Worm (Caenorhabditis elegans) whole organism, young adult: ENCODE data around the gene T28H10.1.

Experiments used
- B0336.3 ChIP-seq: fragments of 200-800 bp; sonication (Bioruptor generic); IDR thresholded peaks from 2 replicates; pipeline ENCODE4 v1.3.6; 2022; ENCODE audit warnings: missing genetic modification characterization, missing compliant biosample characterization
- C06A6.2 ChIP-seq: fragments of 200-800 bp; sonication (Bioruptor generic); conservative IDR thresholded peaks from 2 replicates; pipeline ENCODE4 v1.3.6; 2022; ENCODE audit warnings: missing genetic modification characterization, missing compliant biosample characterization
- F52B5.7 ChIP-seq: sonication (generic microtip); optimal IDR thresholded peaks from 2 replicates; lab custom pipeline; 2016; ENCODE audit warnings: mild to moderate bottlenecking, missing genetic modification characterization, missing compliant biosample characterization
- K11D2.4 ChIP-seq: fragments of 200-800 bp; sonication (Bioruptor generic); IDR thresholded peaks from 2 replicates; pipeline ENCODE4 v1.3.6; 2022; ENCODE audit warnings: missing genetic modification reagents, missing genetic modification characterization, missing compliant biosample characterization
- ama-1 ChIP-seq, 3 experiments: fragments of 150-350 bp in 1 of 3; sonication (generic microtip) in 2 of 3; optimal IDR thresholded peaks; 2 replicates each; lab custom pipeline; 2014 to 2018; ENCODE audit warnings: missing biosample characterization in 2 of 3, missing genetic modification characterization in 2 of 3, missing genetic modification reagents in 2 of 3
- cebp-1 ChIP-seq, 2 experiments: fragments of 200-800 bp in 1 of 2; sonication (Bioruptor generic) in 1 of 2; sonication (generic microtip) in 1 of 2; IDR thresholded peaks in 1 of 2; optimal IDR thresholded peaks in 1 of 2; 2 replicates each; pipeline versions ENCODE4 v1.3.6 to Lab custom; 2017 to 2022; ENCODE audit warnings: missing compliant biosample characterization in 2 of 2, missing genetic modification characterization in 2 of 2, mild to moderate bottlenecking in 1 of 2, missing genetic modification reagents in 1 of 2, moderate library complexity in 1 of 2
- cebp-2 ChIP-seq: fragments of 200-800 bp; sonication (Bioruptor generic); IDR thresholded peaks from 2 replicates; pipeline ENCODE4 v1.3.6; 2022; ENCODE audit warnings: missing genetic modification characterization, missing compliant biosample characterization
- chd-7 ChIP-seq: sonication (generic microtip); optimal IDR thresholded peaks from 2 replicates; lab custom pipeline; 2016; ENCODE audit warnings: mild to moderate bottlenecking, missing genetic modification characterization, moderate library complexity, missing compliant biosample characterization
- die-1 ChIP-seq: sonication (generic microtip); optimal IDR thresholded peaks from 2 replicates; lab custom pipeline; 2016; ENCODE audit warnings: missing genotype, mild to moderate bottlenecking, missing genetic modification characterization, missing compliant biosample characterization
- hlh-26 ChIP-seq: fragments of 200-800 bp; sonication (Bioruptor generic); conservative IDR thresholded peaks from 2 replicates; pipeline ENCODE4 v1.3.6; 2022; ENCODE audit warnings: missing genetic modification reagents, missing genetic modification characterization, missing compliant biosample characterization
- hmg-1.2 ChIP-seq: fragments of 200-800 bp; sonication (Bioruptor generic); IDR thresholded peaks from 2 replicates; pipeline ENCODE4 v1.3.6; 2022; ENCODE audit warnings: missing genetic modification reagents, missing genetic modification characterization, missing compliant biosample characterization
- hrde-1 ChIP-seq: sonication (generic microtip); optimal IDR thresholded peaks from 2 replicates; lab custom pipeline; 2016; ENCODE audit warnings: missing genetic modification characterization, mild to moderate bottlenecking, missing compliant biosample characterization, moderate library complexity, missing genotype, missing genetic modification reagents, borderline replicate concordance
- hsf-1 ChIP-seq: fragments of 200-800 bp; sonication (Bioruptor generic); IDR thresholded peaks from 2 replicates; pipeline ENCODE4 v1.3.6; 2022; ENCODE audit warnings: missing genetic modification reagents, missing genetic modification characterization, missing compliant biosample characterization
- lin-40 ChIP-seq: sonication (generic microtip); optimal IDR thresholded peaks from 2 replicates; lab custom pipeline; 2016; ENCODE audit warnings: missing genetic modification characterization, mild to moderate bottlenecking, missing compliant biosample characterization, missing genotype, missing genetic modification reagents
- lsl-1 ChIP-seq: fragments of 200-800 bp; sonication (Bioruptor generic); optimal IDR thresholded peaks from 2 replicates; lab custom pipeline; 2018; ENCODE audit warnings: mild to moderate bottlenecking, missing genetic modification characterization, moderate library complexity, missing compliant biosample characterization
- mcd-1 ChIP-seq: fragments of 200-800 bp; sonication (Bioruptor generic); IDR thresholded peaks from 2 replicates; pipeline ENCODE4 v1.3.6; 2022; ENCODE audit warnings: missing genetic modification reagents, missing genetic modification characterization, missing compliant biosample characterization
- rcor-1 ChIP-seq: fragments of 200-800 bp; sonication (Bioruptor generic); IDR thresholded peaks from 2 replicates; pipeline ENCODE4 v1.3.6; 2022; ENCODE audit warnings: missing genetic modification reagents, missing genetic modification characterization, missing compliant biosample characterization
- rec-8 ChIP-seq, 2 experiments: sonication (generic microtip); optimal IDR thresholded peaks; 2 replicates each; lab custom pipeline; 2016; ENCODE audit warnings: mild to moderate bottlenecking in 2 of 2, missing genetic modification characterization in 2 of 2, missing genetic modification reagents in 2 of 2, missing genotype in 2 of 2, missing biosample characterization in 1 of 2, missing compliant biosample characterization in 1 of 2, moderate library complexity in 1 of 2
- rpc-1 ChIP-seq, 2 experiments: fragments of 150-350 bp in 1 of 2; sonication (generic microtip) in 1 of 2; optimal IDR thresholded peaks; 2 replicates each; lab custom pipeline; 2014 to 2018; ENCODE audit warnings: missing biosample characterization in 1 of 2, missing genetic modification characterization in 1 of 2, missing genetic modification reagents in 1 of 2, missing genotype in 1 of 2
- somi-1 ChIP-seq: fragments of 200-800 bp; sonication (Bioruptor generic); optimal IDR thresholded peaks from 2 replicates; lab custom pipeline; 2018; ENCODE audit warnings: mild to moderate bottlenecking, missing genetic modification characterization, missing compliant biosample characterization
- zfh-2 ChIP-seq: fragments of 200-800 bp; sonication (Bioruptor generic); conservative IDR thresholded peaks from 2 replicates; pipeline ENCODE4 v1.3.6; 2022; ENCODE audit warnings: missing genetic modification reagents, missing genetic modification characterization, missing compliant biosample characterization
- ztf-18 ChIP-seq: sonication (generic microtip); optimal IDR thresholded peaks from 2 replicates; lab custom pipeline; 2016; ENCODE audit warnings: missing genotype, mild to moderate bottlenecking, missing genetic modification characterization, missing compliant biosample characterization
- ztf-25 ChIP-seq: fragments of 200-800 bp; sonication (Bioruptor generic); IDR thresholded peaks from 2 replicates; pipeline ENCODE4 v1.3.6; 2022; ENCODE audit warnings: missing genetic modification reagents, missing genetic modification characterization, missing compliant biosample characterization
- ztf-26 ChIP-seq: sonication (generic microtip); optimal IDR thresholded peaks from 2 replicates; lab custom pipeline; 2017; ENCODE audit warnings: missing genetic modification characterization, missing compliant biosample characterization

T28H10.1 gene

DNA sequence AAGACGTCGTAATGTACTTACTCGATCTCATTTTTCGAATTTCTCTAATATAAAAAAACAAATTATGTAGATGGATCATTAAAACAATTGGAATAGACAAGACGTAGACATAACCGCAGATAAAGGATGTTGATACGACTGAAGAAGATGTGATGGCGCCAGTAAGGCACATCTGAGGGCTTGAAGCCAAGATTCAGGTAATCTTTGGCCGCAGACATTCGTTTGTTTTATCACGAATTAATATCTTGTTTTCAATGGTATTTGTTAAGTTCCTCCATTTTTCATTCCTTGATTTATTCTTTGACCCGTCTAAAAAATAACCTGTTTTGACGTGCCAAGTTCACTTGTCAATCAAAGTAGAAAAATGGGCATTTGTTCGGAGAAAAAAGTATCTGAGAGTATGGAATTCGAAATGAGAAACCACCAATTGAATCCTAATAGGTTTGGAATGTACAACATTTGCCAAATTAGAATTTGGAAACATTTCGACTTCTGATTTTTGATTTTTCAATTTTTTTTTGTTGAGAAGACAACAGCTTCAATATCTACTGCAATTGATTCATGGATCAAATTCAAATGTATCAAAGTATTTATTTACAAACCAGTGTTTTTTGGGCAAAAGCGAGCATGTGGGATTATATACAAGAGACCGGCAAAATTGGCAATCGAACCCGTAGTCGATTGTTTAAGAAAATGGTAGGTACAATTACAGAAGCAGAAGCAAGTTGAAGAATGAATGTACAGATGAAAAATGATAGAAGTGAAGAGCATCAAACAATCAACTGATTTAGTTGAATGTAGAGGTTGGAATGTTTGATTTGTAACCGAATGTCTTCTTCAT is 48.3 kb downstream of the T28H10.1 start (continued):
- no peak for TF ChIP-seq hlh-26 (GFP tag; lab: Robert Waterston, UW)

ce11 chrV:12552671-12553212 is 49.1 kb downstream of the T28H10.1 start, which contains the start of gene F45D3.4:
Gene F45D3.4, minus strand, starts transcription at chrV:12553191.
- TF ChIP-seq rcor-1 (GFP tag; lab: Robert Waterston, UW) = 0 out of 2 replicates have a peak, but pooled peaks have one; percentile 20
- 0 out of 2 replicates have a peak, but pooled peaks have one; percentile 11 for TF ChIP-seq K11D2.4 (GFP tag; lab: Robert Waterston, UW)
- TF ChIP-seq rec-8 (tag; optimal IDR thresholded peaks at IDR 0.05; lab: Kevin White, UChicago) = no peak
- TF ChIP-seq, all 124 proteins: peak for 2

DNA sequence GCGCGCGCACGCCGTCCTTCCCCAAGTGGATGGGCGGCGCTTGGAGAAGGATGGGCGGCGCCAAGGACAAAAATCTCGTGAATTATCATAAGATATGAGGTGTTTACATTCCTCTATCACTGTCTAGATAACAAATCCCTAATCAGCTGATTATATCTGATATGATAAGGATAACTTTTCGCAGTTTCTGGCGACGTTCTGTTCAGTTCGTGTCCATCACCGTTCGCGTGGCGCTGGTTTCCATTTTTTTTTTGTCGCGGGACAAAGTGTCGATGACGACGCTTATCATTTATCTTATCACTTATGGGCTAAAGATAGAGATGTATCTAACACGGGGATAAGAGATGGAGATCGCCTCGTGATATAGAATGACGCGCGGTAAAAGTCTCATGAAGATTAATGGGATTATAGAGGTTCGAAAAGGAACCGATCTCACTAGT is 49.7 kb downstream of the T28H10.1 start:
- peak; percentile 82 for TF ChIP-seq ztf-26 (tag; lab: Kevin White, UChicago)
- TF ChIP-seq mcd-1 (GFP tag; lab: Robert Waterston, UW) = 0 out of 2 replicates have a peak, but pooled peaks have one; percentile 10
- peak; percentile 30 for TF ChIP-seq lin-40 (tag; lab: Kevin White, UChicago)
- no peak for TF ChIP-seq hrde-1
- no peak for TF ChIP-seq B0336.3 (GFP tag; lab: Robert Waterston, UW)
- no peak for TF ChIP-seq cebp-2
- TF ChIP-seq lsl-1 (GFP tag; lab: Kevin White, UChicago) = no peak
- TF ChIP-seq somi-1 (GFP tag; lab: Kevin White, UChicago) = peak; percentile 87
- TF ChIP-seq ztf-25 (GFP tag; lab: Robert Waterston, UW) = no peak
- no peak for TF ChIP-seq rpc-1 (optimal IDR thresholded peaks at IDR 0.05; lab: Kevin White, UChicago)
- TF ChIP-seq rpc-1 (tag; optimal IDR thresholded peaks at IDR 0.05; lab: Kevin White, UChicago) = no peak
- TF ChIP-seq F52B5.7 (tag; lab: Kevin White, UChicago) = no peak
- TF ChIP-seq cebp-1 (GFP tag; IDR thresholded peaks at IDR 0.05; lab: Robert Waterston, UW) = no peak
- peak; percentile 7 for TF ChIP-seq cebp-1 (tag; optimal IDR thresholded peaks at IDR 0.05; lab: Kevin White, UChicago)
- no peak for TF ChIP-seq zfh-2 (GFP tag; lab: Robert Waterston, UW)
- peak; percentile 59; the same call in 1 of the 2 replicates for TF ChIP-seq C06A6.2
- peak; percentile 21 for TF ChIP-seq chd-7 (tag; lab: Kevin White, UChicago)
- TF ChIP-seq ztf-18 (tag; lab: Kevin White, UChicago) = no peak
- TF ChIP-seq hmg-1.2 = no peak
- TF ChIP-seq die-1 = no peak
- TF ChIP-seq hsf-1 (GFP tag; lab: Robert Waterston, UW) = no peak
- TF ChIP-seq K11D2.4 (GFP tag; lab: Robert Waterston, UW) = peak; percentile 63

DNA sequence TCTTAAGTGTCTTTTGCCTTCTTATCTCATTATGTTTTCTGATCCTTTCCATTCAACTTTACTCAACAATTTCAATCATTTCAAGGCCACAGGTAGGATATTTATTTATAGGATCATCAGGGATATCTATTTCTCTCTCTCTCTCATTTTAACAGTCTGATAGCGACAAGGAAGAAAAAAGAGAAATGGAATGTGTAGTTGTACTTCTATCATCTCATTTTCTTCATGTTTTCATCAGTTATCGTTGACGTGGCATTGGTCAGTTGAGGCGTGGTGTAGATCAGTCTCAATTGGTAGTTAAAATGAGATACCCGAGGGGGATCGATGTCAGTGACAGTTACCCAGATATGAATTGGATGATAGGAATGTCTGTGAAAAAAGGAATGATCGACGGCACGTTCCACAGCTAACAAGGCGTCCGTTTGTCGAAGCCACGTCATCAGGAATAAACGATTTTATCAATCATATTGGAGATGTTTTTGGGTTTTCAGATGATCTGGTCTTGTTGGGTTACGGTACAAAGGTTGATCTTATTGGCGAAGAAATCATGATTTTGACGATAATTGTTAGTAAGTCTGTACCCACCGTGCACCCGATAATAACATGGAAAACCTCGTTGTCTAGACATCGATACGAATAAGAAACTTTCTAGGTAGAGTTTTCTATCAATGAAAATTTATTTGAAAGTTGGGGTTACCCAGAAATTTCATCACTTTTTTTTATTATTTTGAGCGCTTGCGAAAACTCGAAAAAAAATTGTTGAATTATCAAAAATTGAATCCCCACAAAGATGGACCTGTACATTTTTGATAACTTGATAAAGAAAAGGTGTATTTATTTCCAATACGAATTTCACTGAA is 50.8 kb downstream of the T28H10.1 start:
- TF ChIP-seq ztf-26 (tag; lab: Kevin White, UChicago) (peak; percentile 32), somi-1 (GFP tag; lab: Kevin White, UChicago) (peak; percentile 45), ama-1 (optimal IDR thresholded peaks at IDR 0.05; lab: Kevin White, UChicago) (peak; percentile 54), ama-1 (GFP tag; optimal IDR thresholded peaks at IDR 0.05; lab: Kevin White, UChicago) (no peak), C06A6.2 (0 out of 2 replicates have a peak, but pooled peaks have one; percentile 14), ztf-18 (tag; lab: Kevin White, UChicago) (no peak)
